Worm (Caenorhabditis elegans) whole organism, L1 larva: ENCODE results near the gene F29B9.8.
A peak's percentile ranks its signal among the peaks of the same experiment; 100 is the strongest.

ENCODE experiments used
- C04F5.9 ChIP-seq: sonication (generic microtip); optimal IDR thresholded peaks from 2 replicates; lab custom pipeline; 2016; ENCODE audit warnings: missing genetic modification characterization, missing compliant biosample characterization
- C16A3.4 ChIP-seq: fragments of 150-350 bp; optimal IDR thresholded peaks from 2 replicates; lab custom pipeline; 2014; ENCODE audit warnings: missing biosample characterization, missing genetic modification characterization
- C34B4.2 ChIP-seq: sonication (generic microtip); optimal IDR thresholded peaks from 2 replicates; lab custom pipeline; 2017; ENCODE audit warnings: mild to moderate bottlenecking, missing genetic modification characterization, missing compliant biosample characterization
- Y116A8C.19 ChIP-seq: sonication (generic microtip); optimal IDR thresholded peaks from 2 replicates; lab custom pipeline; 2016; ENCODE audit warnings: missing compliant biosample characterization, missing genetic modification characterization, borderline replicate concordance
- ama-1 ChIP-seq: fragments of 150-350 bp; optimal IDR thresholded peaks from 2 replicates; lab custom pipeline; 2014
- ceh-8 ChIP-seq: fragments of 200-800 bp; sonication (Bioruptor generic); optimal IDR thresholded peaks from 2 replicates; lab custom pipeline; 2018; ENCODE audit warnings: mild to moderate bottlenecking, missing genetic modification characterization, moderate library complexity, missing compliant biosample characterization
- efl-1 ChIP-seq, 4 experiments: fragments of 150-350 bp; optimal IDR thresholded peaks in 3 of 4; peaks in 1 of 4; 1 replicate in 1 of 4; 2 replicates in 3 of 4; lab custom pipeline; 2014; ENCODE audit warnings: missing biosample characterization in 2 of 4, missing genetic modification characterization in 2 of 4, missing genetic modification reagents in 2 of 4
- egl-27 ChIP-seq, 2 experiments: fragments of 150-350 bp in 1 of 2; sonication (generic microtip); optimal IDR thresholded peaks; 3 replicates each; lab custom pipeline; 2017 to 2018; ENCODE audit warnings: missing biosample characterization in 2 of 2, missing genetic modification characterization in 2 of 2, missing genetic modification reagents in 2 of 2
- fkh-10 ChIP-seq: sonication (generic microtip); optimal IDR thresholded peaks from 2 replicates; lab custom pipeline; 2017; ENCODE audit warnings: missing biosample characterization, missing genetic modification reagents, missing genetic modification characterization
- hpl-2 ChIP-seq: fragments of 150-350 bp; optimal IDR thresholded peaks from 2 replicates; lab custom pipeline; 2014; ENCODE audit warnings: missing biosample characterization, missing genetic modification reagents, missing genetic modification characterization
- irx-1 ChIP-seq: sonication (generic microtip); optimal IDR thresholded peaks from 2 replicates; lab custom pipeline; 2016; ENCODE audit warnings: missing genetic modification characterization, missing compliant biosample characterization
- lin-13 ChIP-seq: fragments of 150-350 bp; optimal IDR thresholded peaks from 2 replicates; lab custom pipeline; 2014; ENCODE audit warnings: missing biosample characterization, missing genetic modification reagents, missing genetic modification characterization
- lin-14 ChIP-seq: fragments of 200-800 bp; sonication (Bioruptor generic); optimal IDR thresholded peaks from 2 replicates; lab custom pipeline; 2018; ENCODE audit warnings: mild to moderate bottlenecking, missing genetic modification characterization, moderate library complexity, missing compliant biosample characterization
- lsy-2 ChIP-seq, 2 experiments: fragments of 150-350 bp; optimal IDR thresholded peaks; 2 replicates each; lab custom pipeline; 2014; ENCODE audit warnings: missing biosample characterization in 2 of 2, missing genetic modification characterization in 2 of 2
- mab-9 ChIP-seq: fragments of 200-800 bp; sonication (Bioruptor generic); IDR thresholded peaks from 2 replicates; pipeline ENCODE4 v1.3.6; 2022; ENCODE audit warnings: missing genetic modification reagents, missing genetic modification characterization, missing compliant biosample characterization
- mef-2 ChIP-seq: fragments of 150-350 bp; optimal IDR thresholded peaks from 2 replicates; lab custom pipeline; 2014; ENCODE audit warnings: missing biosample characterization, missing genetic modification characterization
- nhr-12 ChIP-seq: sonication (generic microtip); optimal IDR thresholded peaks from 2 replicates; lab custom pipeline; 2017; ENCODE audit warnings: missing biosample characterization, missing genetic modification characterization
- nhr-20 ChIP-seq: sonication (generic microtip); optimal IDR thresholded peaks from 2 replicates; lab custom pipeline; 2016; ENCODE audit warnings: mild to moderate bottlenecking, missing genetic modification characterization, missing compliant biosample characterization
- nhr-47 ChIP-seq: sonication (generic microtip); optimal IDR thresholded peaks from 2 replicates; lab custom pipeline; 2016; ENCODE audit warnings: mild to moderate bottlenecking, missing genetic modification characterization, moderate library complexity, missing compliant biosample characterization
- nhr-71 ChIP-seq: sonication (generic microtip); optimal IDR thresholded peaks from 2 replicates; lab custom pipeline; 2016; ENCODE audit warnings: mild to moderate bottlenecking, missing genetic modification characterization, moderate library complexity, missing compliant biosample characterization
- nhr-76 ChIP-seq: sonication (generic microtip); optimal IDR thresholded peaks from 2 replicates; lab custom pipeline; 2017; ENCODE audit warnings: missing biosample characterization, missing genetic modification characterization
- nhr-84 ChIP-seq: sonication (generic microtip); optimal IDR thresholded peaks from 2 replicates; lab custom pipeline; 2017; ENCODE audit warnings: missing biosample characterization, missing genetic modification characterization
- nhr-90 ChIP-seq: sonication (generic microtip); optimal IDR thresholded peaks from 2 replicates; lab custom pipeline; 2016; ENCODE audit warnings: mild to moderate bottlenecking, missing genetic modification characterization, missing compliant biosample characterization; ENCODE audit not compliant: poor library complexity
- pax-3 ChIP-seq: fragments of 200-800 bp; sonication (Bioruptor generic); optimal IDR thresholded peaks from 2 replicates; lab custom pipeline; 2018; ENCODE audit warnings: mild to moderate bottlenecking, missing genetic modification characterization, moderate library complexity, missing compliant biosample characterization
- rnt-1 ChIP-seq: sonication (generic microtip); optimal IDR thresholded peaks from 2 replicates; lab custom pipeline; 2016; ENCODE audit warnings: mild to moderate bottlenecking, missing genetic modification characterization, moderate library complexity, missing compliant biosample characterization
- snpc-4 ChIP-seq: fragments of 150-350 bp; optimal IDR thresholded peaks from 2 replicates; lab custom pipeline; 2014; ENCODE audit warnings: missing biosample characterization, missing genetic modification characterization
- sox-4 ChIP-seq: sonication (generic microtip); optimal IDR thresholded peaks from 2 replicates; lab custom pipeline; 2016; ENCODE audit warnings: missing genetic modification characterization, missing compliant biosample characterization
- unc-98 ChIP-seq: fragments of 200-800 bp; sonication (Bioruptor generic); IDR thresholded peaks from 2 replicates; pipeline ENCODE4 v1.3.6; 2022; ENCODE audit warnings: missing genetic modification characterization, missing compliant biosample characterization
- vab-15 ChIP-seq: sonication (generic microtip); optimal IDR thresholded peaks from 2 replicates; lab custom pipeline; 2017; ENCODE audit warnings: missing genotype, mild to moderate bottlenecking, missing genetic modification characterization, missing compliant biosample characterization
- zag-1 ChIP-seq: fragments of 150-350 bp; optimal IDR thresholded peaks from 2 replicates; lab custom pipeline; 2014; ENCODE audit warnings: missing biosample characterization, missing genetic modification characterization
- zip-4 ChIP-seq: fragments of 200-800 bp; sonication (Bioruptor generic); optimal IDR thresholded peaks from 2 replicates; lab custom pipeline; 2018; ENCODE audit warnings: mild to moderate bottlenecking, missing genetic modification characterization, moderate library complexity, missing compliant biosample characterization
- ztf-4 ChIP-seq: fragments of 150-350 bp; optimal IDR thresholded peaks from 2 replicates; lab custom pipeline; 2014; ENCODE audit warnings: missing biosample characterization, missing genetic modification characterization

Gene F29B9.8

ce11 chrIV:4653708-4654107 is 6.2 kb downstream of the F29B9.8 start:
- TF ChIP-seq nhr-76 (no peak), mab-9 (GFP tag; lab: Robert Waterston, UW) (no peak), mef-2 (tag; lab: Kevin White, UChicago) (no peak), lin-13 (GFP tag; lab: Kevin White, UChicago) (no peak), ceh-8 (GFP tag; lab: Kevin White, UChicago) (no peak), nhr-90 (tag; lab: Kevin White, UChicago) (no peak), nhr-12 (tag; lab: Kevin White, UChicago) (no peak), lsy-2 (tag; optimal IDR thresholded peaks at IDR 0.05; lab: Kevin White, UChicago) (no peak), fkh-10 (no peak), hpl-2 (GFP tag; lab: Kevin White, UChicago) (no peak), nhr-84 (tag; lab: Kevin White, UChicago) (no peak), ztf-4 (tag; lab: Kevin White, UChicago) (no peak), sox-4 (tag; lab: Kevin White, UChicago) (no peak), zag-1 (tag; lab: Kevin White, UChicago) (no peak), egl-27 (tag; optimal IDR thresholded peaks at IDR 0.05; lab: Kevin White, UChicago) (no peak), pax-3 (tag; lab: Kevin White, UChicago) (no peak), C16A3.4 (tag; lab: Kevin White, UChicago) (no peak), Y116A8C.19 (tag; lab: Kevin White, UChicago) (no peak), C04F5.9 (tag; lab: Kevin White, UChicago) (no peak)

ce11 chrIV:4655979-4656378 is 8.5 kb downstream of the F29B9.8 start:
- TF ChIP-seq rnt-1 (tag; lab: Kevin White, UChicago) (no peak), ceh-8 (GFP tag; lab: Kevin White, UChicago) (peak; percentile 19), snpc-4 (tag; lab: Kevin White, UChicago) (no peak)

ce11 chrIV:4656380-4656779 is 8.9 kb downstream of the F29B9.8 start:
- TF ChIP-seq lin-14 (GFP tag; lab: Kevin White, UChicago) = no peak
- TF ChIP-seq unc-98 (GFP tag; lab: Robert Waterston, UW) = no peak
- no peak for TF ChIP-seq mef-2 (tag; lab: Kevin White, UChicago)
- no peak for TF ChIP-seq nhr-47 (tag; lab: Kevin White, UChicago)
- TF ChIP-seq efl-1 (optimal IDR thresholded peaks at IDR 0.05; lab: Kevin White, UChicago) = no peak
- TF ChIP-seq efl-1 (GFP tag; optimal IDR thresholded peaks at IDR 0.05 in 1 of 2; lab: Kevin White, UChicago) = peak in 1 of 2 experiments; percentile 67
- TF ChIP-seq nhr-20 (tag; lab: Kevin White, UChicago) = no peak
- no peak for TF ChIP-seq nhr-90 (tag; lab: Kevin White, UChicago)
- TF ChIP-seq irx-1 (tag; lab: Kevin White, UChicago) = no peak

- no peak for TF ChIP-seq zip-4 (GFP tag; lab: Kevin White, UChicago)
- no peak for TF ChIP-seq efl-1 (optimal IDR thresholded peaks at IDR 0.05; lab: Kevin White, UChicago)
- TF ChIP-seq efl-1 (GFP tag; optimal IDR thresholded peaks at IDR 0.05 in 1 of 2; lab: Kevin White, UChicago) = peak in 1 of 2 experiments; percentile 55
Observed at ce11 chrIV:4657874-4658273, 10.4 kb downstream of the F29B9.8 start, which contains the start of gene col-111. col-111 (minus strand) TSS chrIV:4657974.

- TF ChIP-seq nhr-71 (tag; lab: Kevin White, UChicago) = peak; percentile 25
- TF ChIP-seq ama-1 (lab: Kevin White, UChicago) = peak; percentile 13
- no peak for TF ChIP-seq C34B4.2
- no peak for TF ChIP-seq vab-15 (tag; lab: Kevin White, UChicago)
Observed at ce11 chrIV:4659277-4659676, 11.8 kb downstream of the F29B9.8 start, which contains the start of gene mrps-21. mrps-21 (minus strand) TSS chrIV:4659517.
